Worm (Caenorhabditis elegans) whole organism, L1 larva: ENCODE data around the gene ippk-1.

ENCODE experiments used
- ama-1 ChIP-seq: fragments of 150-350 bp; optimal IDR thresholded peaks from 2 replicates; lab custom pipeline; 2014
- fkh-10 ChIP-seq: sonication (generic microtip); optimal IDR thresholded peaks from 2 replicates; lab custom pipeline; 2017; ENCODE audit warnings: missing biosample characterization, missing genetic modification reagents, missing genetic modification characterization
- jun-1 ChIP-seq: fragments of 150-350 bp; optimal IDR thresholded peaks from 2 replicates; lab custom pipeline; 2014; ENCODE audit warnings: missing biosample characterization, missing genetic modification reagents, missing genetic modification characterization
- mef-2 ChIP-seq: fragments of 150-350 bp; optimal IDR thresholded peaks from 2 replicates; lab custom pipeline; 2014; ENCODE audit warnings: missing biosample characterization, missing genetic modification characterization
- nhr-90 ChIP-seq: sonication (generic microtip); optimal IDR thresholded peaks from 2 replicates; lab custom pipeline; 2016; ENCODE audit warnings: mild to moderate bottlenecking, missing genetic modification characterization, missing compliant biosample characterization; ENCODE audit not compliant: poor library complexity
- pqm-1 ChIP-seq: sonication (generic microtip); optimal IDR thresholded peaks from 3 replicates; lab custom pipeline; 2017; ENCODE audit warnings: missing biosample characterization, missing genetic modification characterization
- snpc-4 ChIP-seq: fragments of 150-350 bp; optimal IDR thresholded peaks from 2 replicates; lab custom pipeline; 2014; ENCODE audit warnings: missing biosample characterization, missing genetic modification characterization
- snu-23 ChIP-seq: sonication (generic microtip); optimal IDR thresholded peaks from 2 replicates; lab custom pipeline; 2016; ENCODE audit warnings: missing genetic modification characterization, missing compliant biosample characterization

DNA sequence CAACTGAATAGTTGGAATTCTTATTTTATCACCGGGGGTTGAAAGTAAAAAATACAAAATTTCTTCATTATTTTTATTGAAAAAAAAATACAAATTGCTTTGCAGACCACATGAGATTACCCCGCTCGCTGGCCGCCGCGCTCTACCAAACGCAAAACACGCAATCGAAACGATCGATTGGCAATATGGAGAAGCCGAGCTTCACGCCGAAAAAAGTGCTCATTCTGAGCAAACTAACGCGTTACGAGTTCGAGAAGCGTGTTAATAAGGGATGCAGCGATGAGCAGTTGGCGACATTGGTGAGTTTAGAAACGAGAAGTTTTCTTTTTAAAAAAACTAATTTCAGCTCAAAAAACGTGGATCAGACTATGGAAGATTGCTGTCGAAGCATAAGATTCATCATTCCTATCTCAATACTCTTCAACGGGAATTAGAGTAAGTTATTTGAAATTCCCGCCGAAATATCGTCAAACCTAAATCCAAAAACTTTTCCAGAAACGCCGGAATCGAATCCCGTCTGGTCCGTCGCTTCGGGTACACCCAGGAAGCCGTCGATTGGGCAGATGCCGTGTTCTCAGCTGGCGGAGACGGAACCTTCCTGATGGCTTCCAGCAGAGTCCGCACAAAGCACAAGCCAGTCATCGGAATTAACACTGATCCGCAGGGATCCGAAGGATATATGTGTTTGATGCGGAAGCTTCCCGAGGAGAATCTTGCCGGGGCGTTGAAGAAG lies 12.9 kb downstream of the ippk-1 start:
- no peak for TF ChIP-seq nhr-90 (tag; lab: Kevin White, UChicago)
- no peak for TF ChIP-seq pqm-1
- no peak for TF ChIP-seq mef-2 (tag; lab: Kevin White, UChicago)
- no peak for TF ChIP-seq jun-1 (tag; lab: Kevin White, UChicago)
- TF ChIP-seq ama-1, result peak; percentile 62
- no peak for TF ChIP-seq snpc-4
- TF ChIP-seq fkh-10 (GFP tag; lab: Kevin White, UChicago), result no peak
- no peak for TF ChIP-seq snu-23
